Worm (Caenorhabditis elegans) whole organism, dauer: ENCODE results near the gene npp-26.

ENCODE experiments used
- unc-62 ChIP-seq: sonication (generic microtip); optimal IDR thresholded peaks from 2 replicates; lab custom pipeline; 2017; ENCODE audit warnings: missing biosample characterization, missing genetic modification reagents, missing genetic modification characterization

The npp-26 gene

ce11 chrIV:4760378-4761084, 4.0 kb upstream of the npp-26 start, which contains the start of the genes memi-1 and cyp-31A3:
memi-1 (minus strand) TSS chrIV:4760428.
cyp-31A3 (plus strand) TSS chrIV:4761049.
- no peak for TF ChIP-seq unc-62 (GFP tag; lab: Kevin White, UChicago)

ce11 chrIV:4763844-4764243, 678 bp upstream of the npp-26 start, which contains the start of gene Y17G9B.2:
Y17G9B.2 (plus strand) TSS chrIV:4764144.
- no peak for TF ChIP-seq unc-62 (GFP tag; lab: Kevin White, UChicago)

- no peak for TF ChIP-seq unc-62 (GFP tag; lab: Kevin White, UChicago)
Measured at ce11 chrIV:4771792-4772191, 7.3 kb downstream of the npp-26 start, which contains the start of gene R11E3.2. R11E3.2 (plus strand) TSS chrIV:4772092.

ce11 chrIV:4776001-4776400, 11.5 kb downstream of the npp-26 start, which contains the start of gene R11E3.19:
R11E3.19 (minus strand) TSS chrIV:4776101.
- no peak for TF ChIP-seq unc-62 (GFP tag; lab: Kevin White, UChicago)

- TF ChIP-seq unc-62 (GFP tag; lab: Kevin White, UChicago): no peak
Measured at ce11 chrIV:4776501-4776900, 12.0 kb downstream of the npp-26 start.

- no peak for TF ChIP-seq unc-62 (GFP tag; lab: Kevin White, UChicago)
Measured at ce11 chrIV:4780129-4780528, 15.6 kb downstream of the npp-26 start, which contains the start of gene set-15. set-15 (minus strand) TSS chrIV:4780229.

ce11 chrIV:4781123-4781522, 16.6 kb downstream of the npp-26 start:
- no peak for TF ChIP-seq unc-62 (GFP tag; lab: Kevin White, UChicago)

- TF ChIP-seq unc-62 (GFP tag; lab: Kevin White, UChicago): no peak
Measured at ce11 chrIV:4788332-4788731, 23.8 kb downstream of the npp-26 start, which contains the start of gene nhr-104. nhr-104 (minus strand) TSS chrIV:4788692.

- TF ChIP-seq unc-62 (GFP tag; lab: Kevin White, UChicago): no peak
Measured at ce11 chrIV:4789445-4789844, 24.9 kb downstream of the npp-26 start, which contains the start of gene R11E3.1. R11E3.1 (plus strand) TSS chrIV:4789745.

ce11 chrIV:4795111-4795510, 30.6 kb downstream of the npp-26 start:
- no peak for TF ChIP-seq unc-62 (GFP tag; lab: Kevin White, UChicago)

ce11 chrIV:4799114-4799513, 34.6 kb downstream of the npp-26 start, which contains the start of gene eor-1:
eor-1 (minus strand) TSS chrIV:4799178.
- no peak for TF ChIP-seq unc-62 (GFP tag; lab: Kevin White, UChicago)

ce11 chrIV:4802494-4802893, 38.0 kb downstream of the npp-26 start, which contains the start of gene dpf-7:
dpf-7 (minus strand) TSS chrIV:4802594.
- TF ChIP-seq unc-62 (GFP tag; lab: Kevin White, UChicago): no peak

ce11 chrIV:4806486-4806885, 42.0 kb downstream of the npp-26 start, which contains the start of gene dpf-5:
dpf-5 (minus strand) TSS chrIV:4806586.
- no peak for TF ChIP-seq unc-62 (GFP tag; lab: Kevin White, UChicago)

ce11 chrIV:4807219-4807618, 42.7 kb downstream of the npp-26 start, which contains the start of gene H06H21.11:
H06H21.11 (minus strand) TSS chrIV:4807319.
- no peak for TF ChIP-seq unc-62 (GFP tag; lab: Kevin White, UChicago)

- no peak for TF ChIP-seq unc-62 (GFP tag; lab: Kevin White, UChicago)
Measured at ce11 chrIV:4809397-4809796, 44.9 kb downstream of the npp-26 start, which contains the start of gene ubxn-6. ubxn-6 (minus strand) TSS chrIV:4809497.

- no peak for TF ChIP-seq unc-62 (GFP tag; lab: Kevin White, UChicago)
Measured at ce11 chrIV:4809813-4810212, 45.3 kb downstream of the npp-26 start, which contains the start of gene H06H21.37. H06H21.37 (minus strand) TSS chrIV:4809974.
